Fruit fly (Drosophila melanogaster) whole organism, embryonic: ENCODE measurements around the gene Exn.

Source experiments
- Bteb2 ChIP-seq: fragments of 200-800 bp; sonication (Bioruptor generic); optimal IDR thresholded peaks from 2 replicates; lab custom pipeline; 2016; ENCODE audit warnings: missing biosample characterization, missing genetic modification characterization
- CG10209 ChIP-seq: fragments of 200-800 bp; sonication (Bioruptor generic); optimal IDR thresholded peaks from 3 replicates; lab custom pipeline; 2017; ENCODE audit warnings: missing biosample characterization, mild to moderate bottlenecking, missing genetic modification characterization, missing genetic modification reagents
- CG10431 ChIP-seq: fragments of 200-800 bp; sonication (Bioruptor generic); optimal IDR thresholded peaks from 3 replicates; lab custom pipeline; 2018; ENCODE audit warnings: missing biosample characterization, mild to moderate bottlenecking, missing genetic modification characterization
- CG10462 ChIP-seq: fragments of 200-800 bp; sonication (Bioruptor generic); optimal IDR thresholded peaks from 2 replicates; lab custom pipeline; 2016; ENCODE audit warnings: missing biosample characterization, missing genetic modification characterization
- CG10959 ChIP-seq: fragments of 200-800 bp; sonication (Bioruptor generic); IDR thresholded peaks from 2 replicates; pipeline ENCODE4 v1.3.6; 2022; ENCODE audit warnings: missing biosample characterization, missing genetic modification characterization
- CG12155 ChIP-seq: fragments of 200-800 bp; sonication (Bioruptor generic); optimal IDR thresholded peaks from 3 replicates; lab custom pipeline; 2016; ENCODE audit warnings: missing biosample characterization, missing genetic modification characterization
- CG14965 ChIP-seq: fragments of 200-800 bp; sonication (Bioruptor generic); optimal IDR thresholded peaks from 2 replicates; lab custom pipeline; 2016; ENCODE audit warnings: missing biosample characterization, missing genetic modification characterization, borderline replicate concordance
- CG17802 ChIP-seq: fragments of 200-800 bp; sonication (Bioruptor generic); optimal IDR thresholded peaks from 2 replicates; lab custom pipeline; 2018; ENCODE audit warnings: missing biosample characterization, mild to moderate bottlenecking, missing genetic modification characterization, moderate library complexity
- CG18764 ChIP-seq: fragments of 200-800 bp; sonication (Bioruptor generic); optimal IDR thresholded peaks from 3 replicates; lab custom pipeline; 2016; ENCODE audit warnings: missing biosample characterization, missing genetic modification characterization
- CG2116 ChIP-seq: fragments of 200-800 bp; sonication (Bioruptor generic); optimal IDR thresholded peaks from 3 replicates; lab custom pipeline; 2018; ENCODE audit warnings: missing biosample characterization, mild to moderate bottlenecking, missing genetic modification characterization
- CG2712 ChIP-seq: fragments of 200-800 bp; optimal IDR thresholded peaks from 3 replicates; lab custom pipeline; 2019; ENCODE audit warnings: missing biosample characterization, mild to moderate bottlenecking, missing genetic modification characterization, moderate library complexity
- CG30431 ChIP-seq: fragments of 200-800 bp; sonication (Bioruptor generic); optimal IDR thresholded peaks from 2 replicates; lab custom pipeline; 2017; ENCODE audit warnings: missing biosample characterization, missing genetic modification characterization
- CG32767 ChIP-seq: fragments of 200-800 bp; sonication (Bioruptor generic); IDR thresholded peaks from 2 replicates; pipeline ENCODE4 v1.3.6; 2022; ENCODE audit warnings: missing biosample characterization, missing genetic modification characterization
- CG34422 ChIP-seq: fragments of 200-800 bp; sonication (Bioruptor generic); IDR thresholded peaks from 3 replicates; pipeline ENCODE4 v1.3.6; 2022; ENCODE audit warnings: missing biosample characterization, missing genetic modification characterization
- CG4282 ChIP-seq: fragments of 200-800 bp; sonication (Bioruptor generic); optimal IDR thresholded peaks from 2 replicates; lab custom pipeline; 2016; ENCODE audit warnings: missing biosample characterization, missing genetic modification characterization
- CG8944 ChIP-seq: fragments of 200-800 bp; sonication (Bioruptor generic); optimal IDR thresholded peaks from 3 replicates; lab custom pipeline; 2016; ENCODE audit warnings: missing biosample characterization, missing genetic modification characterization
- CG9932 ChIP-seq: fragments of 200-800 bp; sonication (Bioruptor generic); IDR thresholded peaks from 2 replicates; pipeline ENCODE4 v1.3.6; 2022; ENCODE audit warnings: missing biosample characterization, missing genetic modification characterization
- CrebB ChIP-seq: fragments of 200-800 bp; sonication (Bioruptor generic); optimal IDR thresholded peaks from 3 replicates; lab custom pipeline; 2018; ENCODE audit warnings: missing biosample characterization, mild to moderate bottlenecking, missing genetic modification characterization
- E2f2 ChIP-seq: fragments of 200-800 bp; sonication (Bioruptor generic); IDR thresholded peaks from 2 replicates; pipeline ENCODE4 v1.3.6; 2022; ENCODE audit warnings: missing biosample characterization, missing genetic modification characterization
- Elba2 ChIP-seq: fragments of 200-800 bp; sonication (Bioruptor generic); optimal IDR thresholded peaks from 3 replicates; lab custom pipeline; 2016; ENCODE audit warnings: missing biosample characterization, missing genetic modification characterization
- H2.0 ChIP-seq: fragments of 200-800 bp; sonication (Bioruptor generic); IDR thresholded peaks from 2 replicates; pipeline ENCODE4 v1.3.6; 2022; ENCODE audit warnings: missing biosample characterization, missing genetic modification characterization
- HLH3B ChIP-seq: fragments of 200-800 bp; sonication (Bioruptor generic); IDR thresholded peaks from 2 replicates; pipeline ENCODE4 v1.3.6; 2022; ENCODE audit warnings: missing biosample characterization, missing genetic modification characterization
- Hmx ChIP-seq: fragments of 200-800 bp; sonication (Bioruptor generic); optimal IDR thresholded peaks from 2 replicates; lab custom pipeline; 2016; ENCODE audit warnings: missing biosample characterization, missing genetic modification characterization
- Hr39 ChIP-seq: fragments of >200 bp; optimal IDR thresholded peaks from 2 replicates; lab custom pipeline; 2017
- Hr51 ChIP-seq, 2 experiments: fragments of 200-800 bp; sonication (Bioruptor generic); optimal IDR thresholded peaks; 2 replicates in 1 of 2; 3 replicates in 1 of 2; lab custom pipeline; 2016 to 2018; ENCODE audit warnings: missing biosample characterization in 2 of 2, missing genetic modification characterization in 2 of 2, mild to moderate bottlenecking in 1 of 2, moderate library complexity in 1 of 2
- Jarid2 ChIP-seq: fragments of 200-800 bp; sonication (Bioruptor generic); optimal IDR thresholded peaks from 3 replicates; lab custom pipeline; 2017; ENCODE audit warnings: mild to moderate bottlenecking, missing biosample characterization, missing genetic modification reagents, missing genetic modification characterization
- MBD-R2 ChIP-seq: fragments of 200-800 bp; sonication (Bioruptor generic); IDR thresholded peaks from 2 replicates; pipeline ENCODE4 v1.3.6; 2022; ENCODE audit warnings: missing biosample characterization, missing genetic modification characterization
- NFAT ChIP-seq: fragments of 200-800 bp; sonication (Bioruptor generic); IDR thresholded peaks from 2 replicates; pipeline ENCODE4 v1.3.6; 2022; ENCODE audit warnings: missing biosample characterization, missing genetic modification characterization
- Nf-YA ChIP-seq: fragments of 200-800 bp; sonication (Bioruptor generic); IDR thresholded peaks from 2 replicates; pipeline ENCODE4 v1.3.6; 2022; ENCODE audit warnings: missing biosample characterization, missing genetic modification characterization
- Rfx ChIP-seq: fragments of 200-800 bp; sonication (Bioruptor generic); IDR thresholded peaks from 2 replicates; pipeline ENCODE4 v1.3.6; 2022; ENCODE audit warnings: missing biosample characterization, missing genetic modification characterization
- bowl ChIP-seq: fragments of 200-800 bp; sonication (Bioruptor generic); IDR thresholded peaks from 2 replicates; pipeline ENCODE4 v1.3.6; 2022; ENCODE audit warnings: missing biosample characterization, missing genetic modification characterization
- cad ChIP-seq: fragments of >200 bp; optimal IDR thresholded peaks from 2 replicates; lab custom pipeline; 2017; ENCODE audit warnings: missing biosample characterization, missing genetic modification characterization
- crc ChIP-seq: fragments of 200-800 bp; sonication (Bioruptor generic); optimal IDR thresholded peaks from 2 replicates; lab custom pipeline; 2016; ENCODE audit warnings: missing biosample characterization, missing genetic modification characterization
- dysf ChIP-seq: fragments of 200-800 bp; sonication (Bioruptor generic); IDR thresholded peaks from 3 replicates; pipeline ENCODE4 v1.3.6; 2022; ENCODE audit warnings: missing biosample characterization, missing genetic modification characterization
- fru ChIP-seq: fragments of >200 bp; optimal IDR thresholded peaks from 2 replicates; lab custom pipeline; 2017
- grn ChIP-seq: fragments of 200-800 bp; sonication (Bioruptor generic); optimal IDR thresholded peaks from 3 replicates; lab custom pipeline; 2017; ENCODE audit warnings: missing biosample characterization, missing genetic modification characterization
- gro ChIP-seq: fragments of 200-800 bp; sonication (Bioruptor generic); optimal IDR thresholded peaks from 2 replicates; lab custom pipeline; 2016; ENCODE audit warnings: missing biosample characterization, missing genetic modification characterization
- jumu ChIP-seq: fragments of 200-800 bp; sonication (Bioruptor generic); optimal IDR thresholded peaks from 3 replicates; lab custom pipeline; 2016; ENCODE audit warnings: missing biosample characterization, missing genetic modification characterization
- kah ChIP-seq: fragments of 200-800 bp; sonication (Bioruptor generic); optimal IDR thresholded peaks from 2 replicates; lab custom pipeline; 2018; ENCODE audit warnings: missing biosample characterization, mild to moderate bottlenecking, missing genetic modification characterization
- lmd ChIP-seq: fragments of 200-800 bp; sonication (Bioruptor generic); IDR thresholded peaks from 2 replicates; pipeline ENCODE4 v1.3.6; 2022; ENCODE audit warnings: missing biosample characterization, missing genetic modification characterization
- luna ChIP-seq: fragments of 200-800 bp; sonication (Bioruptor generic); optimal IDR thresholded peaks from 2 replicates; lab custom pipeline; 2016; ENCODE audit warnings: missing biosample characterization, missing genetic modification characterization
- maf-S ChIP-seq: fragments of 200-800 bp; sonication (Bioruptor generic); optimal IDR thresholded peaks from 2 replicates; lab custom pipeline; 2016; ENCODE audit warnings: missing biosample characterization, missing genetic modification characterization
- nerfin-1 ChIP-seq: fragments of 200-800 bp; sonication (Bioruptor generic); optimal IDR thresholded peaks from 3 replicates; lab custom pipeline; 2019; ENCODE audit warnings: missing biosample characterization, mild to moderate bottlenecking, missing genetic modification characterization, moderate library complexity
- org-1 ChIP-seq: fragments of 200-800 bp; sonication (Bioruptor generic); optimal IDR thresholded peaks from 2 replicates; lab custom pipeline; 2017; ENCODE audit warnings: missing biosample characterization, missing genetic modification characterization
- pho ChIP-seq: fragments of 200-800 bp; sonication (Bioruptor generic); optimal IDR thresholded peaks from 2 replicates; lab custom pipeline; 2016; ENCODE audit warnings: missing biosample characterization, missing genetic modification characterization
- pnt ChIP-seq: fragments of 200-800 bp; sonication (Bioruptor generic); optimal IDR thresholded peaks from 3 replicates; lab custom pipeline; 2016; ENCODE audit warnings: missing biosample characterization, missing genetic modification characterization
- ro ChIP-seq: fragments of 200-800 bp; sonication (Bioruptor generic); IDR thresholded peaks from 2 replicates; pipeline ENCODE4 v1.3.6; 2022; ENCODE audit warnings: missing biosample characterization, missing genetic modification characterization
- salm ChIP-seq: fragments of 200-800 bp; sonication (Bioruptor generic); optimal IDR thresholded peaks from 2 replicates; lab custom pipeline; 2018; ENCODE audit warnings: missing biosample characterization, mild to moderate bottlenecking, missing genetic modification characterization
- schlank ChIP-seq: fragments of 200-800 bp; sonication (Bioruptor generic); optimal IDR thresholded peaks from 2 replicates; lab custom pipeline; 2018; ENCODE audit warnings: missing biosample characterization, mild to moderate bottlenecking, missing genetic modification characterization
- seq ChIP-seq: fragments of 200-800 bp; sonication (Bioruptor generic); IDR thresholded peaks from 2 replicates; pipeline ENCODE4 v1.3.6; 2022; ENCODE audit warnings: missing biosample characterization, missing genetic modification characterization
- ssp ChIP-seq: fragments of 200-800 bp; sonication (Bioruptor generic); IDR thresholded peaks from 2 replicates; pipeline ENCODE4 v1.3.6; 2022; ENCODE audit warnings: missing biosample characterization, missing genetic modification characterization
- zen2 ChIP-seq: fragments of 200-800 bp; sonication (Bioruptor generic); IDR thresholded peaks from 3 replicates; pipeline ENCODE4 v1.3.6; 2022; ENCODE audit warnings: missing biosample characterization, missing genetic modification characterization; ENCODE audit not compliant: partially characterized antibody

Exn gene

dm6 chr3L:17004218-17004759 is 34.5 kb downstream of the Exn start (continued):
- TF ChIP-seq CG4282 (peak; percentile 83), Nf-YA (GFP tag; lab: Robert Waterston, UW) (peak; percentile 46; the same call in 1 of the 2 replicates), seq (GFP tag; lab: Robert Waterston, UW) (peak; percentile 88), Hr51 (GFP tag; optimal IDR thresholded peaks at IDR 0.05; lab: Kevin White, UChicago) (peak; percentile 82 to 95), dysf (GFP tag; lab: Robert Waterston, UW) (peak; percentile 94), kah (GFP tag; lab: Kevin White, UChicago) (peak; percentile 57), CG10431 (GFP tag; lab: Kevin White, UChicago) (peak; percentile 43), Hr39 (lab: Kevin White, UChicago) (no peak), fru (lab: Kevin White, UChicago) (no peak), salm (tag; lab: Kevin White, UChicago) (peak; percentile 79), jumu (GFP tag; lab: Kevin White, UChicago) (peak; percentile 90), CG34422 (GFP tag; lab: Robert Waterston, UW) (peak; percentile 88), crc (GFP tag; lab: Kevin White, UChicago) (peak; percentile 88), org-1 (GFP tag; lab: Kevin White, UChicago) (peak; percentile 89), CG2712 (tag; lab: Kevin White, UChicago) (peak; percentile 88), MBD-R2 (GFP tag; lab: Robert Waterston, UW) (peak; percentile 55), maf-S (GFP tag; lab: Kevin White, UChicago) (peak; percentile 84), Hmx (GFP tag; lab: Kevin White, UChicago) (peak; percentile 25), CG14965 (GFP tag; lab: Kevin White, UChicago) (peak; percentile 56), CG10959 (GFP tag; lab: Robert Waterston, UW) (peak; percentile 33; the same call in 1 of the 2 replicates), CG17802 (tag; lab: Kevin White, UChicago) (peak; percentile 31), nerfin-1 (tag; lab: Kevin White, UChicago) (peak; percentile 50), pnt (GFP tag; lab: Kevin White, UChicago) (peak; percentile 89), CG12155 (GFP tag; lab: Kevin White, UChicago) (peak; percentile 73), E2f2 (GFP tag; lab: Robert Waterston, UW) (peak; percentile 62), ssp (GFP tag; lab: Robert Waterston, UW) (peak; percentile 77), zen2 (GFP tag; lab: Robert Waterston, UW) (no peak), cad (no peak), CG10462 (GFP tag; lab: Kevin White, UChicago) (peak; percentile 48), CG2116 (peak; percentile 48), pho (peak; percentile 92), HLH3B (peak; percentile 88), lmd (GFP tag; lab: Robert Waterston, UW) (peak; percentile 92), ro (GFP tag; lab: Robert Waterston, UW) (peak; percentile 51; the same call in 1 of the 2 replicates), bowl (peak; percentile 55; the same call in 1 of the 2 replicates), CG18764 (GFP tag; lab: Kevin White, UChicago) (peak; percentile 75), schlank (tag; lab: Kevin White, UChicago) (peak; percentile 71), Bteb2 (GFP tag; lab: Kevin White, UChicago) (peak; percentile 89), Rfx (GFP tag; lab: Robert Waterston, UW) (peak; percentile 87), gro (peak; percentile 91), NFAT (GFP tag; lab: Robert Waterston, UW) (peak; percentile 67), CG30431 (GFP tag; lab: Kevin White, UChicago) (peak; percentile 59), CG8944 (GFP tag; lab: Kevin White, UChicago) (peak; percentile 86), CrebB (tag; lab: Kevin White, UChicago) (peak; percentile 52), luna (peak; percentile 76), Jarid2 (GFP tag; lab: Kevin White, UChicago) (peak; percentile 67), CG9932 (peak; percentile 79), CG32767 (peak; percentile 89), grn (peak; percentile 49), CG10209 (peak; percentile 88), H2.0 (GFP tag; lab: Robert Waterston, UW) (peak; percentile 68), Elba2 (GFP tag; lab: Kevin White, UChicago) (peak; percentile 33)
